Fruit fly (Drosophila melanogaster): ENCODE data around the gene GABA-B-R1.

The GABA-B-R1 gene

DNA sequence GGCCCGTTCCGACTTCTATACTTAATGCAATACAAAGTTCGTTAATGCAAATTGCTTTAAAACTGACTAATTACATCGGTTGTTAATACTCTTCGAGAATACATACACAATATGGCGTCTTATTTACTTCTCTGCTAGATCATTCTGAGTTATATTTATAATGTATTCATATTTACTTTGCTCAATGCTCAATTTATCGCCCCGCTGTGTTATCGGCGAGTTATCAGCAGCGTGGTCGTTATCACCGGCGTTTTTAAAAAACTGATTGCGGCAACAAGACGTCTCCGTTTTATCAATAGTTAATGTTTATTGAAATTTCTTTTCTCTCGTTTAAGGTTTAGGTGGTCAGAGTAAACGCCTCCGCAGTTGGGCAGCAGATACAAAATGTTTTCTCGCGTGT, 42.9 kb downstream of the GABA-B-R1 start:
- TF ChIP-seq CG34422 (GFP tag; IDR thresholded peaks at IDR 0.05) (peak; percentile 10; the same call in 1 of the 3 replicates), run (tag; optimal IDR thresholded peaks at IDR 0.05) (no peak), ci (GFP tag; IDR thresholded peaks at IDR 0.05) (no peak), onecut (GFP tag; IDR thresholded peaks at IDR 0.05) (no peak), Dref (GFP tag; IDR thresholded peaks at IDR 0.05) (0 out of 2 replicates have a peak, but pooled peaks have one; percentile 16), sens (GFP tag) (no peak), exex (tag; optimal IDR thresholded peaks at IDR 0.05) (peak; percentile 55), lbe (GFP tag; optimal IDR thresholded peaks at IDR 0.05) (no peak)

DNA sequence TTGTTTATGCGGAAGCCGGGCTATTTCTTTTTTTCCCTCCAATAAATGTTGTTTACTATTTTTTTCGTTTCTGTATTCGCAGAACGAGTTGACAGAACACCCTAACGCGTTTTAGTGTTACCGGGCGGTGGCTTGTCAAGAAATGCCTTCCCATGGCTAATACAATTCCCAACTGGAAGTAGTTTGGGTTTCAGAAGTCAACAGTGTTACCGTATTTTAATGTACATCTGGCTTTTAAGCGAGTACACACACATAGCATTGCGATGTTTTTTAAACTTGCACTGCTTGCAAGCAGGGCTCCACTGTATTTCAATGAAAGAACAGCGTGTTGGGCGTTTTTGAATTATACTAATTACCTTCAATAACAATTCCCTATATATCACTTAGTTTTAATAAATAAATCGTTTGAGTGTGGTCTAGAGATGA, 44.5 kb downstream of the GABA-B-R1 start, which contains the start of gene TfIIS:
TfIIS (minus strand) TSS at position 178 of the 426 bp plus-strand sequence.
- no peak for TF ChIP-seq kay (GFP tag; optimal IDR thresholded peaks at IDR 0.05)
- no peak for TF ChIP-seq tio (GFP tag; optimal IDR thresholded peaks at IDR 0.05)
- no peak for TF ChIP-seq Gsc (GFP tag; IDR thresholded peaks at IDR 0.05)
- TF ChIP-seq CG18764 (GFP tag; optimal IDR thresholded peaks at IDR 0.05), result no peak
- no peak for TF ChIP-seq CG13775 (GFP tag; optimal IDR thresholded peaks at IDR 0.05)
- TF ChIP-seq fd96Cb (tag; optimal IDR thresholded peaks at IDR 0.05), result no peak
- TF ChIP-seq CG3847 (GFP tag; IDR thresholded peaks at IDR 0.05), result peak; percentile 72
- no peak for TF ChIP-seq CG16815 (GFP tag; optimal IDR thresholded peaks at IDR 0.05)
- TF ChIP-seq CG7372 (GFP tag; IDR thresholded peaks at IDR 0.05), result no peak
- no peak for TF ChIP-seq al (GFP tag; IDR thresholded peaks at IDR 0.05)
- no peak for TF ChIP-seq run (tag; optimal IDR thresholded peaks at IDR 0.05)
- peak; percentile 69 for TF ChIP-seq CG12155 (GFP tag; optimal IDR thresholded peaks at IDR 0.05)
- no peak for TF ChIP-seq gce (GFP tag; IDR thresholded peaks at IDR 0.05)
- no peak for TF ChIP-seq sna (GFP tag; IDR thresholded peaks at IDR 0.05; ENCODE audit: partially characterized antibody)
- TF ChIP-seq CG15514 (GFP tag; optimal IDR thresholded peaks at IDR 0.05), result peak; percentile 61
- no peak for TF ChIP-seq Hr39 (optimal IDR thresholded peaks at IDR 0.05)
- no peak for TF ChIP-seq CG12104 (GFP tag; optimal IDR thresholded peaks at IDR 0.05)
- no peak for TF ChIP-seq CG8924 (tag; optimal IDR thresholded peaks at IDR 0.05)
- TF ChIP-seq HLH54F (GFP tag; optimal IDR thresholded peaks at IDR 0.05), result no peak
- no peak for TF ChIP-seq B-H2 (GFP tag; optimal IDR thresholded peaks at IDR 0.05)
- no peak for TF ChIP-seq kah (GFP tag; optimal IDR thresholded peaks at IDR 0.05)
- TF ChIP-seq CG10979 (tag; optimal IDR thresholded peaks at IDR 0.05), result no peak
- no peak for TF ChIP-seq nerfin-2 (GFP tag; IDR thresholded peaks at IDR 0.05; ENCODE audit: partially characterized antibody)
- no peak for TF ChIP-seq zf30C (GFP tag; optimal IDR thresholded peaks at IDR 0.05)
- TF ChIP-seq CG10274 (GFP tag; optimal IDR thresholded peaks at IDR 0.05), result no peak
- TF ChIP-seq Xbp1 (GFP tag; optimal IDR thresholded peaks at IDR 0.05), result no peak
- no peak for TF ChIP-seq oc (tag; optimal IDR thresholded peaks at IDR 0.05)
- no peak for TF ChIP-seq H15 (GFP tag; IDR thresholded peaks at IDR 0.05)
- no peak for TF ChIP-seq CG43689 (GFP tag; IDR thresholded peaks at IDR 0.05)
- TF ChIP-seq jing (GFP tag; optimal IDR thresholded peaks at IDR 0.05), result no peak
- TF ChIP-seq wdn (GFP tag; IDR thresholded peaks at IDR 0.05), result no peak
- no peak for TF ChIP-seq shn (GFP tag; optimal IDR thresholded peaks at IDR 0.05)
- TF ChIP-seq CG3838 (GFP tag; optimal IDR thresholded peaks at IDR 0.05), result no peak
- no peak for TF ChIP-seq CG8765 (GFP tag; IDR thresholded peaks at IDR 0.05)
- no peak; the same call in 1 of the 2 replicates for TF ChIP-seq E2f1 (GFP tag; IDR thresholded peaks at IDR 0.05)
- peak; percentile 97 for TF ChIP-seq pzg (GFP tag; optimal IDR thresholded peaks at IDR 0.05)
- no peak for TF ChIP-seq slou (GFP tag; optimal IDR thresholded peaks at IDR 0.05)
- TF ChIP-seq CG32772 (GFP tag; IDR thresholded peaks at IDR 0.05), result no peak
- peak; percentile 12; the same call in 1 of the 2 replicates for TF ChIP-seq Ptx1 (GFP tag; IDR thresholded peaks at IDR 0.05)
- peak; percentile 72 for TF ChIP-seq ssp (GFP tag; IDR thresholded peaks at IDR 0.05)
- TF ChIP-seq Bgb (GFP tag; IDR thresholded peaks at IDR 0.05; ENCODE audit: partially characterized antibody), result peak; percentile 48; the same call in 1 of the 2 replicates
- TF ChIP-seq CG17359 (tag; optimal IDR thresholded peaks at IDR 0.05), result no peak
- no peak for TF ChIP-seq gcm2 (GFP tag; optimal IDR thresholded peaks at IDR 0.05)
- TF ChIP-seq az2 (GFP tag; optimal IDR thresholded peaks at IDR 0.05), result no peak
